Fruit fly (Drosophila melanogaster): ENCODE data around the gene CG5096.
A peak's percentile ranks its signal among the peaks of the same experiment; 100 is the strongest.

DNA sequence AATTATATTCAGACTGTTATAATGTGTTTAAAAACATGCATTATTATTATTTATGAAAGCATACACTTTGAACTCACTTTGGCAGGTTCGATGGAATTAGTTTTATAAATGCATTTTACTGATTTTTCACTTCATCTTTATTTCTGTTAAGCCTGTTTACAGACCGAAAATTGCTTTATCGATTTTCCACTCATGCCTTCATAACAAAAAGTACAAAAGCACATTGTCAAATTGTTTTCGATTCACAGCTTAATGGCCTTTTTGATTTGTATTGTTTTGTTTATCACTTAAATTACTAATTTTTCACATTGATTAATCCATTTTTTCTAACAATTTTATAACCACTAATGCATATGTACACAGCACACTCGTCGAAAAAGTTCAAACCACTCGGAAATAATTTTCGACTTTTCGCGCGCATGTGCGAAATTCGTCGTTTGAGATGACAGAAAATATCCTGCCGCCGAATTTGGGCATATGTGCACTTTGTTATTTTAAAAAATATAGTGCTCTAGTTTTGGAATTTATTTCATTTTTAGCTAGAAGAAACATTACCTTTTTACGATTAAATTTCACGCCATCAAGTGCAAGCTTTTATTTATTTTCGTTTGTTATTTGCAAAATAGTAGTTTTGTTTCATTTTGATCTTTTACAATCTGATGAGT, 8.3 kb upstream of the CG5096 start, which contains the start of gene rho-5:
- TF ChIP-seq achi (GFP tag; optimal IDR thresholded peaks at IDR 0.05) (no peak), CG4318 (GFP tag; optimal IDR thresholded peaks at IDR 0.05) (no peak), Eip78C (GFP tag) (no peak), Hr39 (GFP tag; optimal IDR thresholded peaks at IDR 0.05) (no peak), Blimp-1 (GFP tag; optimal IDR thresholded peaks at IDR 0.05) (no peak), Hr4 (GFP tag; optimal IDR thresholded peaks at IDR 0.05) (peak; percentile 9), net (GFP tag; optimal IDR thresholded peaks at IDR 0.05) (no peak), CG6792 (GFP tag; optimal IDR thresholded peaks at IDR 0.05) (no peak), CG15336 (GFP tag; IDR thresholded peaks at IDR 0.05) (no peak), Sox15 (GFP tag; optimal IDR thresholded peaks at IDR 0.05) (no peak), CG16779 (tag; optimal IDR thresholded peaks at IDR 0.05) (no peak), pdm3 (GFP tag; optimal IDR thresholded peaks at IDR 0.05) (no peak)
